Fruit fly (Drosophila melanogaster) whole organism, embryonic: ENCODE results near the gene TTLL4A.

ENCODE experiments used
- Ada2b ChIP-seq: fragments of 200-800 bp; sonication (Bioruptor generic); IDR thresholded peaks from 2 replicates; pipeline ENCODE4 v1.3.6; 2022; ENCODE audit warnings: missing biosample characterization, missing genetic modification characterization
- Atf3 ChIP-seq: fragments of 200-800 bp; sonication (Bioruptor generic); optimal IDR thresholded peaks from 3 replicates; lab custom pipeline; 2016; ENCODE audit warnings: missing biosample characterization, missing genetic modification characterization
- B-H2 ChIP-seq: fragments of 200-800 bp; sonication (Bioruptor generic); optimal IDR thresholded peaks from 2 replicates; lab custom pipeline; 2018; ENCODE audit warnings: missing biosample characterization, mild to moderate bottlenecking, missing genetic modification characterization
- Blimp-1 ChIP-seq: fragments of 200-800 bp; sonication (Bioruptor generic); optimal IDR thresholded peaks from 3 replicates; lab custom pipeline; 2018; ENCODE audit warnings: missing biosample characterization, missing genetic modification characterization, mild to moderate bottlenecking, moderate library complexity, missing genetic modification reagents
- CG10321 ChIP-seq: fragments of 200-800 bp; sonication (Bioruptor generic); IDR thresholded peaks from 2 replicates; pipeline ENCODE4 v1.3.6; 2022; ENCODE audit warnings: missing biosample characterization, missing genetic modification characterization
- CG11085 ChIP-seq: fragments of 200-800 bp; sonication (Bioruptor generic); IDR thresholded peaks from 2 replicates; pipeline ENCODE4 v1.3.6; 2022; ENCODE audit warnings: missing biosample characterization, missing genetic modification characterization
- CG11695 ChIP-seq: fragments of 200-800 bp; sonication (Bioruptor generic); IDR thresholded peaks from 3 replicates; pipeline ENCODE4 v1.3.6; 2022; ENCODE audit warnings: missing biosample characterization, missing genetic modification characterization
- CG12236 ChIP-seq: fragments of 200-800 bp; sonication (Bioruptor generic); optimal IDR thresholded peaks from 2 replicates; lab custom pipeline; 2016; ENCODE audit warnings: missing biosample characterization, missing genetic modification characterization
- CG12659 ChIP-seq: fragments of 200-800 bp; sonication (Bioruptor generic); optimal IDR thresholded peaks from 3 replicates; lab custom pipeline; 2017; ENCODE audit warnings: mild to moderate bottlenecking, missing biosample characterization, missing genetic modification reagents, missing genetic modification characterization
- CG13296 ChIP-seq: fragments of 200-800 bp; sonication (Bioruptor generic); optimal IDR thresholded peaks from 3 replicates; lab custom pipeline; 2018; ENCODE audit warnings: missing biosample characterization, mild to moderate bottlenecking, missing genetic modification characterization
- CG18476 ChIP-seq: fragments of 200-800 bp; sonication (Bioruptor generic); optimal IDR thresholded peaks from 2 replicates; lab custom pipeline; 2016; ENCODE audit warnings: missing biosample characterization, mild to moderate bottlenecking, missing genetic modification characterization
- CG30020 ChIP-seq: fragments of 200-800 bp; optimal IDR thresholded peaks from 2 replicates; lab custom pipeline; 2019; ENCODE audit warnings: missing biosample characterization, mild to moderate bottlenecking, missing genetic modification characterization, moderate library complexity
- CG31388 ChIP-seq: fragments of 200-800 bp; sonication (Bioruptor generic); optimal IDR thresholded peaks from 2 replicates; lab custom pipeline; 2016; ENCODE audit warnings: missing biosample characterization, missing genetic modification characterization
- CG42726 ChIP-seq: fragments of 200-800 bp; sonication (Bioruptor generic); IDR thresholded peaks from 2 replicates; pipeline ENCODE4 v1.3.6; 2022; ENCODE audit warnings: missing biosample characterization, missing genetic modification characterization; ENCODE audit not compliant: partially characterized antibody
- CG4404 ChIP-seq: fragments of 200-800 bp; sonication (Bioruptor generic); IDR thresholded peaks from 2 replicates; pipeline ENCODE4 v1.3.6; 2022; ENCODE audit warnings: missing biosample characterization, missing genetic modification characterization
- CG4424 ChIP-seq: fragments of 200-800 bp; sonication (Bioruptor generic); optimal IDR thresholded peaks from 3 replicates; lab custom pipeline; 2016; ENCODE audit warnings: missing biosample characterization, missing genetic modification characterization
- CG6854 ChIP-seq: fragments of 200-800 bp; sonication (Bioruptor generic); optimal IDR thresholded peaks from 3 replicates; lab custom pipeline; 2017; ENCODE audit warnings: missing biosample characterization, mild to moderate bottlenecking, missing genetic modification characterization
- CG9932 ChIP-seq: fragments of 200-800 bp; sonication (Bioruptor generic); IDR thresholded peaks from 2 replicates; pipeline ENCODE4 v1.3.6; 2022; ENCODE audit warnings: missing biosample characterization, missing genetic modification characterization
- Dek ChIP-seq: fragments of 200-800 bp; sonication (Bioruptor generic); optimal IDR thresholded peaks from 3 replicates; lab custom pipeline; 2019; ENCODE audit warnings: missing biosample characterization, mild to moderate bottlenecking, missing genetic modification characterization, moderate library complexity
- Dp ChIP-seq: fragments of 200-800 bp; sonication (Bioruptor generic); optimal IDR thresholded peaks from 2 replicates; lab custom pipeline; 2018; ENCODE audit warnings: missing biosample characterization, mild to moderate bottlenecking, missing genetic modification characterization, moderate library complexity
- Hsf ChIP-seq: fragments of 200-800 bp; sonication (Bioruptor generic); optimal IDR thresholded peaks from 3 replicates; lab custom pipeline; 2016; ENCODE audit warnings: missing biosample characterization, missing genetic modification characterization
- MBD-R2 ChIP-seq: fragments of 200-800 bp; sonication (Bioruptor generic); IDR thresholded peaks from 2 replicates; pipeline ENCODE4 v1.3.6; 2022; ENCODE audit warnings: missing biosample characterization, missing genetic modification characterization
- Mrtf ChIP-seq: fragments of 200-800 bp; sonication (Bioruptor generic); IDR thresholded peaks from 3 replicates; pipeline ENCODE4 v1.3.6; 2022; ENCODE audit warnings: missing biosample characterization, missing genetic modification characterization
- Myb ChIP-seq: fragments of 200-800 bp; sonication (Bioruptor generic); optimal IDR thresholded peaks from 2 replicates; lab custom pipeline; 2016; ENCODE audit warnings: missing biosample characterization, missing genetic modification characterization
- Oaz ChIP-seq: fragments of 200-800 bp; sonication (Bioruptor generic); IDR thresholded peaks from 2 replicates; pipeline ENCODE4 v1.3.6; 2022; ENCODE audit warnings: missing biosample characterization, missing genetic modification characterization
- Scr ChIP-seq: fragments of 200-800 bp; sonication (Bioruptor generic); IDR thresholded peaks from 2 replicates; pipeline ENCODE4 v1.3.6; 2022; ENCODE audit warnings: missing biosample characterization, missing genetic modification characterization; ENCODE audit not compliant: partially characterized antibody
- Sry-β ChIP-seq: fragments of 200-800 bp; sonication (Bioruptor generic); optimal IDR thresholded peaks from 2 replicates; lab custom pipeline; 2018; ENCODE audit warnings: missing biosample characterization, mild to moderate bottlenecking, missing genetic modification characterization, moderate library complexity
- Xbp1 ChIP-seq: fragments of 200-800 bp; sonication (Bioruptor generic); optimal IDR thresholded peaks from 3 replicates; lab custom pipeline; 2016; ENCODE audit warnings: missing biosample characterization, mild to moderate bottlenecking, missing genetic modification characterization
- bbx ChIP-seq: fragments of 200-800 bp; sonication (Bioruptor generic); IDR thresholded peaks from 2 replicates; pipeline ENCODE4 v1.3.6; 2022; ENCODE audit warnings: missing biosample characterization, missing genetic modification characterization; ENCODE audit not compliant: partially characterized antibody
- br ChIP-seq: fragments of >200 bp; optimal IDR thresholded peaks from 2 replicates; lab custom pipeline; 2017
- cad ChIP-seq: fragments of >200 bp; optimal IDR thresholded peaks from 2 replicates; lab custom pipeline; 2017; ENCODE audit warnings: missing biosample characterization, missing genetic modification characterization
- caup ChIP-seq: fragments of 200-800 bp; sonication (Bioruptor generic); optimal IDR thresholded peaks from 3 replicates; lab custom pipeline; 2017; ENCODE audit warnings: missing biosample characterization, mild to moderate bottlenecking, missing genetic modification characterization, moderate library complexity; ENCODE audit not compliant: severe bottlenecking
- chm ChIP-seq: fragments of 200-800 bp; sonication (Bioruptor generic); IDR thresholded peaks from 2 replicates; pipeline ENCODE4 v1.3.6; 2022; ENCODE audit warnings: missing biosample characterization, missing genetic modification characterization
- crol ChIP-seq: fragments of 200-800 bp; sonication (Bioruptor generic); IDR thresholded peaks from 2 replicates; pipeline ENCODE4 v1.3.6; 2022; ENCODE audit warnings: missing biosample characterization, missing genetic modification characterization
- dati ChIP-seq: fragments of 200-800 bp; sonication (Bioruptor generic); IDR thresholded peaks from 2 replicates; pipeline ENCODE4 v1.3.6; 2022; ENCODE audit warnings: missing biosample characterization, missing genetic modification characterization
- dpn ChIP-seq, 2 experiments: fragments of 200-800 bp; sonication (Bioruptor generic); optimal IDR thresholded peaks; 3 replicates each; lab custom pipeline; 2016; ENCODE audit warnings: missing biosample characterization in 2 of 2, missing genetic modification characterization in 2 of 2
- fd102C ChIP-seq: fragments of 200-800 bp; sonication (Bioruptor generic); optimal IDR thresholded peaks from 2 replicates; lab custom pipeline; 2018; ENCODE audit warnings: missing biosample characterization, mild to moderate bottlenecking, missing genetic modification characterization, moderate library complexity
- h ChIP-seq: fragments of >200 bp; optimal IDR thresholded peaks from 2 replicates; lab custom pipeline; 2017
- jumu ChIP-seq: fragments of 200-800 bp; sonication (Bioruptor generic); optimal IDR thresholded peaks from 3 replicates; lab custom pipeline; 2016; ENCODE audit warnings: missing biosample characterization, missing genetic modification characterization
- ken ChIP-seq: fragments of 200-800 bp; sonication (Bioruptor generic); IDR thresholded peaks from 3 replicates; pipeline ENCODE4 v1.3.6; 2022; ENCODE audit warnings: missing biosample characterization, missing genetic modification characterization
- kni ChIP-seq: fragments of 200-800 bp; sonication (Bioruptor generic); optimal IDR thresholded peaks from 3 replicates; lab custom pipeline; 2017; ENCODE audit warnings: mild to moderate bottlenecking, missing biosample characterization, missing genetic modification reagents, missing genetic modification characterization
- lbe ChIP-seq: fragments of 200-800 bp; sonication (Bioruptor generic); optimal IDR thresholded peaks from 2 replicates; lab custom pipeline; 2016; ENCODE audit warnings: missing biosample characterization, mild to moderate bottlenecking, missing genetic modification characterization
- lola ChIP-seq, 3 experiments: fragments of >200 bp in 2 of 3; fragments of 200-800 bp in 1 of 3; sonication (Bioruptor generic) in 1 of 3; optimal IDR thresholded peaks; 2 replicates each; lab custom pipeline; 2017 to 2019; ENCODE audit warnings: missing biosample characterization in 3 of 3, missing genetic modification characterization in 3 of 3, mild to moderate bottlenecking in 1 of 3, moderate library complexity in 1 of 3
- mirr ChIP-seq: fragments of 200-800 bp; sonication (Bioruptor generic); optimal IDR thresholded peaks from 3 replicates; lab custom pipeline; 2018; ENCODE audit warnings: missing biosample characterization, mild to moderate bottlenecking, missing genetic modification characterization
- pfk ChIP-seq: fragments of 200-800 bp; sonication (Bioruptor generic); optimal IDR thresholded peaks from 2 replicates; lab custom pipeline; 2018; ENCODE audit warnings: missing biosample characterization, mild to moderate bottlenecking, missing genetic modification characterization, moderate library complexity
- pnt ChIP-seq: fragments of 200-800 bp; sonication (Bioruptor generic); optimal IDR thresholded peaks from 3 replicates; lab custom pipeline; 2016; ENCODE audit warnings: missing biosample characterization, missing genetic modification characterization
- ro ChIP-seq: fragments of 200-800 bp; sonication (Bioruptor generic); IDR thresholded peaks from 2 replicates; pipeline ENCODE4 v1.3.6; 2022; ENCODE audit warnings: missing biosample characterization, missing genetic modification characterization
- salm ChIP-seq: fragments of 200-800 bp; sonication (Bioruptor generic); optimal IDR thresholded peaks from 2 replicates; lab custom pipeline; 2018; ENCODE audit warnings: missing biosample characterization, mild to moderate bottlenecking, missing genetic modification characterization
- schlank ChIP-seq: fragments of 200-800 bp; sonication (Bioruptor generic); optimal IDR thresholded peaks from 2 replicates; lab custom pipeline; 2018; ENCODE audit warnings: missing biosample characterization, mild to moderate bottlenecking, missing genetic modification characterization
- sens ChIP-seq: fragments of 200-800 bp; sonication (Bioruptor generic); peaks from one replicate; lab custom pipeline; 2016; ENCODE audit warnings: missing biosample characterization, missing genetic modification characterization
- sim ChIP-seq: fragments of 200-800 bp; sonication (Bioruptor generic); IDR thresholded peaks from 2 replicates; pipeline ENCODE4 v1.3.6; 2022; ENCODE audit warnings: missing biosample characterization, missing genetic modification characterization
- sug ChIP-seq: fragments of 200-800 bp; optimal IDR thresholded peaks from 2 replicates; lab custom pipeline; 2019; ENCODE audit warnings: missing biosample characterization, mild to moderate bottlenecking, missing genetic modification characterization, moderate library complexity

Gene TTLL4A

DNA sequence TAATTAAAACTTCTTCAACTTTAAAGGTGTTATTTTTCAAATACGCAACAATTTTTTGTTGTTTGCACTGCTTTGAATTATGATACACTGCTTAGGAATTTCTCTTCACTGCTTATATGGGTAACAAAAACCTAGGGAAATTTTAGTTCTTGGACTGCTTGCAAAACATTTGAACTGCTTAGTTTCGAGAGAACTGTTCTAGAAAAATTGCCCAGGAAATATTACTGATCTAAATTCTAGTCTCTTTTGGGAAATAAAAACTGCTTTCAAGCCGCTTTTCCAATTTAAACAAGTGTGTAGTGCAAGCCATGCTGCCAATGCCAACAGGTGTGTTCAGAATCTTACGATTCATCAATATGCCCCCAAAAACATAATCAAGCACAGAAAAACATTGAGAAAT, 24.7 kb upstream of the TTLL4A start (continued):
- TF ChIP-seq dpn (GFP tag; optimal IDR thresholded peaks at IDR 0.05; lab: Kevin White, UChicago) (no peak), CG11085 (GFP tag; lab: Robert Waterston, UW) (no peak), CG11695 (GFP tag; lab: Robert Waterston, UW) (no peak), CG18476 (GFP tag; lab: Kevin White, UChicago) (no peak), Oaz (GFP tag; lab: Robert Waterston, UW) (no peak), Dp (GFP tag; lab: Kevin White, UChicago) (peak; percentile 31), mirr (no peak), Sry-β (no peak), sens (peak; percentile 80), CG10321 (GFP tag; lab: Robert Waterston, UW) (no peak), CG30020 (tag; lab: Kevin White, UChicago) (no peak), CG13296 (GFP tag; lab: Kevin White, UChicago) (no peak), CG4404 (GFP tag; lab: Robert Waterston, UW) (no peak), MBD-R2 (GFP tag; lab: Robert Waterston, UW) (peak; percentile 36; the same call in 1 of the 2 replicates), sim (no peak), schlank (tag; lab: Kevin White, UChicago) (no peak), chm (GFP tag; lab: Robert Waterston, UW) (no peak), Xbp1 (GFP tag; lab: Kevin White, UChicago) (no peak), caup (GFP tag; lab: Kevin White, UChicago) (peak; percentile 23), bbx (GFP tag; lab: Robert Waterston, UW) (0 out of 2 replicates have a peak, but pooled peaks have one; percentile 8), jumu (GFP tag; lab: Kevin White, UChicago) (no peak), CG42726 (no peak), CG9932 (GFP tag; lab: Robert Waterston, UW) (no peak; the same call in 1 of the 2 replicates), Hsf (peak; percentile 4), cad (no peak), fd102C (GFP tag; lab: Kevin White, UChicago) (no peak), CG12236 (GFP tag; lab: Kevin White, UChicago) (no peak), pfk (GFP tag; lab: Kevin White, UChicago) (peak; percentile 40), Dek (tag; lab: Kevin White, UChicago) (no peak), lola (GFP tag; optimal IDR thresholded peaks at IDR 0.05; lab: Kevin White, UChicago) (peak in 1 of 3 experiments; percentile 21), ken (GFP tag; lab: Robert Waterston, UW) (no peak), Myb (peak; percentile 54), CG31388 (GFP tag; lab: Kevin White, UChicago) (no peak), br (lab: Kevin White, UChicago) (no peak), sug (peak; percentile 9), B-H2 (GFP tag; lab: Kevin White, UChicago) (no peak), pnt (GFP tag; lab: Kevin White, UChicago) (no peak), Blimp-1 (GFP tag; lab: Kevin White, UChicago) (no peak), kni (peak; percentile 8), Scr (GFP tag; lab: Robert Waterston, UW) (no peak), CG4424 (GFP tag; lab: Kevin White, UChicago) (no peak), CG12659 (GFP tag; lab: Kevin White, UChicago) (peak; percentile 42), crol (no peak), salm (tag; lab: Kevin White, UChicago) (no peak), CG6854 (no peak), Ada2b (GFP tag; lab: Robert Waterston, UW) (no peak), lbe (GFP tag; lab: Kevin White, UChicago) (no peak), ro (GFP tag; lab: Robert Waterston, UW) (no peak), h (lab: Kevin White, UChicago) (no peak), Mrtf (GFP tag; lab: Robert Waterston, UW) (no peak), Atf3 (no peak), dati (GFP tag; lab: Robert Waterston, UW) (no peak)
